Worm (Caenorhabditis elegans) whole organism, L1 larva: ENCODE measurements around the gene F46B6.9.

Experiments used
- C04F5.9 ChIP-seq: sonication (generic microtip); optimal IDR thresholded peaks from 2 replicates; lab custom pipeline; 2016; ENCODE audit warnings: missing genetic modification characterization, missing compliant biosample characterization
- F16B12.6 ChIP-seq: fragments of 150-350 bp; optimal IDR thresholded peaks from 2 replicates; lab custom pipeline; 2014; ENCODE audit warnings: missing biosample characterization, missing genetic modification characterization
- aha-1 ChIP-seq: fragments of 150-350 bp; optimal IDR thresholded peaks from 2 replicates; lab custom pipeline; 2014; ENCODE audit warnings: missing biosample characterization, missing genetic modification characterization
- ama-1 ChIP-seq: fragments of 150-350 bp; optimal IDR thresholded peaks from 2 replicates; lab custom pipeline; 2014
- dsc-1 ChIP-seq: sonication (generic microtip); optimal IDR thresholded peaks from 2 replicates; lab custom pipeline; 2016; ENCODE audit warnings: mild to moderate bottlenecking, missing genetic modification characterization, missing compliant biosample characterization
- efl-1 ChIP-seq, 4 experiments: fragments of 150-350 bp; optimal IDR thresholded peaks in 3 of 4; peaks in 1 of 4; 1 replicate in 1 of 4; 2 replicates in 3 of 4; lab custom pipeline; 2014; ENCODE audit warnings: missing biosample characterization in 2 of 4, missing genetic modification characterization in 2 of 4, missing genetic modification reagents in 2 of 4
- efl-3 ChIP-seq: fragments of 200-800 bp; sonication (Bioruptor generic); optimal IDR thresholded peaks from 2 replicates; lab custom pipeline; 2018; ENCODE audit warnings: mild to moderate bottlenecking, missing genetic modification characterization, missing compliant biosample characterization
- egl-27 ChIP-seq, 2 experiments: fragments of 150-350 bp in 1 of 2; sonication (generic microtip); optimal IDR thresholded peaks; 3 replicates each; lab custom pipeline; 2017 to 2018; ENCODE audit warnings: missing biosample characterization in 2 of 2, missing genetic modification characterization in 2 of 2, missing genetic modification reagents in 2 of 2
- elt-2 ChIP-seq: sonication (generic microtip); optimal IDR thresholded peaks from 2 replicates; lab custom pipeline; 2016; ENCODE audit warnings: missing genetic modification characterization, mild to moderate bottlenecking, inconsistent platforms, missing compliant biosample characterization, missing genetic modification reagents
- fkh-10 ChIP-seq: sonication (generic microtip); optimal IDR thresholded peaks from 2 replicates; lab custom pipeline; 2017; ENCODE audit warnings: missing biosample characterization, missing genetic modification reagents, missing genetic modification characterization
- fkh-4 ChIP-seq: sonication (generic microtip); optimal IDR thresholded peaks from 2 replicates; lab custom pipeline; 2016; ENCODE audit warnings: missing compliant biosample characterization, missing genetic modification characterization, borderline replicate concordance
- fkh-8 ChIP-seq: sonication (generic microtip); optimal IDR thresholded peaks from 2 replicates; lab custom pipeline; 2016; ENCODE audit warnings: mild to moderate bottlenecking, missing genetic modification characterization, missing compliant biosample characterization
- hlh-17 ChIP-seq: fragments of 200-800 bp; sonication (Bioruptor generic); optimal IDR thresholded peaks from 2 replicates; lab custom pipeline; 2018; ENCODE audit warnings: missing genetic modification characterization, mild to moderate bottlenecking, missing compliant biosample characterization, moderate library complexity, borderline replicate concordance
- hlh-4 ChIP-seq: sonication (generic microtip); optimal IDR thresholded peaks from 2 replicates; lab custom pipeline; 2016; ENCODE audit warnings: mild to moderate bottlenecking, missing genetic modification characterization, missing compliant biosample characterization
- lin-13 ChIP-seq: fragments of 150-350 bp; optimal IDR thresholded peaks from 2 replicates; lab custom pipeline; 2014; ENCODE audit warnings: missing biosample characterization, missing genetic modification reagents, missing genetic modification characterization
- lin-35 ChIP-seq, 2 experiments: fragments of 150-350 bp; optimal IDR thresholded peaks; 2 replicates each; lab custom pipeline; 2014; ENCODE audit warnings: missing biosample characterization in 2 of 2, missing genetic modification characterization in 2 of 2, missing genetic modification reagents in 2 of 2
- lin-39 ChIP-seq: fragments of 150-350 bp; optimal IDR thresholded peaks from 2 replicates; lab custom pipeline; 2014; ENCODE audit warnings: missing biosample characterization, missing genetic modification reagents, missing genetic modification characterization
- lsy-2 ChIP-seq, 2 experiments: fragments of 150-350 bp; optimal IDR thresholded peaks; 2 replicates each; lab custom pipeline; 2014; ENCODE audit warnings: missing biosample characterization in 2 of 2, missing genetic modification characterization in 2 of 2
- mep-1 ChIP-seq: fragments of 150-350 bp; optimal IDR thresholded peaks from 2 replicates; lab custom pipeline; 2014; ENCODE audit warnings: missing biosample characterization, missing genetic modification characterization
- nhr-11 ChIP-seq: fragments of 150-350 bp; optimal IDR thresholded peaks from 2 replicates; lab custom pipeline; 2014; ENCODE audit warnings: missing biosample characterization, missing genetic modification characterization
- nhr-20 ChIP-seq: sonication (generic microtip); optimal IDR thresholded peaks from 2 replicates; lab custom pipeline; 2016; ENCODE audit warnings: mild to moderate bottlenecking, missing genetic modification characterization, missing compliant biosample characterization
- nhr-28 ChIP-seq: fragments of 150-350 bp; optimal IDR thresholded peaks from 2 replicates; lab custom pipeline; 2014; ENCODE audit warnings: missing biosample characterization, missing genetic modification characterization
- nhr-47 ChIP-seq: sonication (generic microtip); optimal IDR thresholded peaks from 2 replicates; lab custom pipeline; 2016; ENCODE audit warnings: mild to moderate bottlenecking, missing genetic modification characterization, moderate library complexity, missing compliant biosample characterization
- nhr-71 ChIP-seq: sonication (generic microtip); optimal IDR thresholded peaks from 2 replicates; lab custom pipeline; 2016; ENCODE audit warnings: mild to moderate bottlenecking, missing genetic modification characterization, moderate library complexity, missing compliant biosample characterization
- nhr-76 ChIP-seq: sonication (generic microtip); optimal IDR thresholded peaks from 2 replicates; lab custom pipeline; 2017; ENCODE audit warnings: missing biosample characterization, missing genetic modification characterization
- nhr-85 ChIP-seq: sonication (generic microtip); peaks from one replicate; lab custom pipeline; 2016; ENCODE audit warnings: missing genetic modification characterization, inconsistent platforms, missing compliant biosample characterization
- nhr-90 ChIP-seq: sonication (generic microtip); optimal IDR thresholded peaks from 2 replicates; lab custom pipeline; 2016; ENCODE audit warnings: mild to moderate bottlenecking, missing genetic modification characterization, missing compliant biosample characterization; ENCODE audit not compliant: poor library complexity
- pag-3 ChIP-seq: sonication (generic microtip); optimal IDR thresholded peaks from 2 replicates; lab custom pipeline; 2017; ENCODE audit warnings: missing genetic modification characterization, mild to moderate bottlenecking, missing compliant biosample characterization, antibody characterized with exemption, borderline replicate concordance; ENCODE audit not compliant: insufficient read depth
- pax-3 ChIP-seq: fragments of 200-800 bp; sonication (Bioruptor generic); optimal IDR thresholded peaks from 2 replicates; lab custom pipeline; 2018; ENCODE audit warnings: mild to moderate bottlenecking, missing genetic modification characterization, moderate library complexity, missing compliant biosample characterization
- sptf-1 ChIP-seq: fragments of 150-350 bp; optimal IDR thresholded peaks from 2 replicates; lab custom pipeline; 2014; ENCODE audit warnings: missing biosample characterization, missing genetic modification characterization
- sup-37 ChIP-seq: fragments of 200-800 bp; sonication (Bioruptor generic); optimal IDR thresholded peaks from 2 replicates; lab custom pipeline; 2018; ENCODE audit warnings: mild to moderate bottlenecking, missing genetic modification characterization, missing compliant biosample characterization
- tlp-1 ChIP-seq: fragments of 150-350 bp; optimal IDR thresholded peaks from 2 replicates; lab custom pipeline; 2014; ENCODE audit warnings: missing biosample characterization, missing genetic modification characterization
- unc-30 ChIP-seq: sonication (generic microtip); optimal IDR thresholded peaks from 2 replicates; lab custom pipeline; 2017; ENCODE audit warnings: missing biosample characterization, missing genetic modification characterization
- unc-62 ChIP-seq: fragments of 150-350 bp; optimal IDR thresholded peaks from 2 replicates; lab custom pipeline; 2014; ENCODE audit warnings: missing biosample characterization, missing genetic modification reagents, missing genetic modification characterization
- unc-86 ChIP-seq: sonication (generic microtip); optimal IDR thresholded peaks from 2 replicates; lab custom pipeline; 2016; ENCODE audit warnings: missing genetic modification characterization, missing compliant biosample characterization
- unc-98 ChIP-seq: fragments of 200-800 bp; sonication (Bioruptor generic); IDR thresholded peaks from 2 replicates; pipeline ENCODE4 v1.3.6; 2022; ENCODE audit warnings: missing genetic modification characterization, missing compliant biosample characterization
- zag-1 ChIP-seq: fragments of 150-350 bp; optimal IDR thresholded peaks from 2 replicates; lab custom pipeline; 2014; ENCODE audit warnings: missing biosample characterization, missing genetic modification characterization
- ztf-11 ChIP-seq, 2 experiments: sonication (generic microtip); optimal IDR thresholded peaks; 2 replicates each; lab custom pipeline; 2016 to 2017; ENCODE audit warnings: missing genetic modification characterization in 2 of 2, missing biosample characterization in 1 of 2, missing compliant biosample characterization in 1 of 2
- ztf-4 ChIP-seq: fragments of 150-350 bp; optimal IDR thresholded peaks from 2 replicates; lab custom pipeline; 2014; ENCODE audit warnings: missing biosample characterization, missing genetic modification characterization

Gene F46B6.9

ce11 chrV:9794997-9795396, 1.7 kb upstream of the F46B6.9 start:
- TF ChIP-seq elt-2 (peak; percentile 7), pax-3 (tag; lab: Kevin White, UChicago) (peak; percentile 39), F16B12.6 (tag; lab: Kevin White, UChicago) (no peak), nhr-71 (peak; percentile 42), lsy-2 (tag; optimal IDR thresholded peaks at IDR 0.05; lab: Kevin White, UChicago) (peak in 1 of 2 experiments; percentile 8), nhr-47 (tag; lab: Kevin White, UChicago) (peak; percentile 11), fkh-8 (tag; lab: Kevin White, UChicago) (peak; percentile 62), C04F5.9 (no peak), dsc-1 (tag; lab: Kevin White, UChicago) (peak; percentile 46), nhr-20 (tag; lab: Kevin White, UChicago) (no peak)

- TF ChIP-seq mep-1 (tag; lab: Kevin White, UChicago), result no peak
- peak; percentile 52 for TF ChIP-seq fkh-8 (tag; lab: Kevin White, UChicago)
- no peak for TF ChIP-seq unc-98 (GFP tag; lab: Robert Waterston, UW)
- TF ChIP-seq hlh-4 (tag; lab: Kevin White, UChicago), result no peak
- TF ChIP-seq fkh-10 (GFP tag; lab: Kevin White, UChicago), result peak; percentile 24
- no peak for TF ChIP-seq egl-27 (tag; optimal IDR thresholded peaks at IDR 0.05; lab: Kevin White, UChicago)
- TF ChIP-seq sptf-1 (tag; lab: Kevin White, UChicago), result no peak
- no peak for TF ChIP-seq lin-35 (GFP tag; optimal IDR thresholded peaks at IDR 0.05; lab: Kevin White, UChicago)
- TF ChIP-seq ztf-11 (tag; optimal IDR thresholded peaks at IDR 0.05; lab: Kevin White, UChicago), result no peak
- no peak for TF ChIP-seq pag-3 (tag; lab: Kevin White, UChicago)
- TF ChIP-seq aha-1 (tag; lab: Kevin White, UChicago), result no peak
- TF ChIP-seq tlp-1 (tag; lab: Kevin White, UChicago), result no peak
- TF ChIP-seq unc-62 (GFP tag; lab: Kevin White, UChicago), result no peak
- TF ChIP-seq nhr-28 (tag; lab: Kevin White, UChicago), result no peak
- TF ChIP-seq ztf-4, result no peak
- no peak for TF ChIP-seq efl-3
- no peak for TF ChIP-seq sup-37 (GFP tag; lab: Kevin White, UChicago)
- TF ChIP-seq lin-13 (GFP tag; lab: Kevin White, UChicago), result no peak
- peak; percentile 30 for TF ChIP-seq pax-3 (tag; lab: Kevin White, UChicago)
- TF ChIP-seq nhr-11 (tag; lab: Kevin White, UChicago), result no peak
- no peak for TF ChIP-seq unc-30 (tag; lab: Kevin White, UChicago)
- no peak for TF ChIP-seq nhr-85 (tag; lab: Kevin White, UChicago)
- TF ChIP-seq nhr-76 (tag; lab: Kevin White, UChicago), result no peak
- TF ChIP-seq nhr-47 (tag; lab: Kevin White, UChicago), result no peak
- TF ChIP-seq nhr-20 (tag; lab: Kevin White, UChicago), result no peak
- TF ChIP-seq ama-1, result no peak
- TF ChIP-seq lin-39 (tag; lab: Kevin White, UChicago), result no peak
- no peak for TF ChIP-seq unc-86 (tag; lab: Kevin White, UChicago)
- TF ChIP-seq dsc-1 (tag; lab: Kevin White, UChicago), result peak; percentile 77
- no peak for TF ChIP-seq nhr-90 (tag; lab: Kevin White, UChicago)
- no peak for TF ChIP-seq hlh-17 (GFP tag; lab: Kevin White, UChicago)
These were observed 660 bp upstream of the F46B6.9 start for ce11 chrV:9796002-9796401.

- TF ChIP-seq F16B12.6 (tag; lab: Kevin White, UChicago), result no peak
- TF ChIP-seq efl-1 (optimal IDR thresholded peaks at IDR 0.05; lab: Kevin White, UChicago), result no peak
- TF ChIP-seq efl-1 (GFP tag; optimal IDR thresholded peaks at IDR 0.05 in 1 of 2; lab: Kevin White, UChicago), result peak in 1 of 2 experiments; percentile 51
- no peak for TF ChIP-seq nhr-28 (tag; lab: Kevin White, UChicago)
- no peak for TF ChIP-seq zag-1 (tag; lab: Kevin White, UChicago)
- TF ChIP-seq fkh-4 (tag; lab: Kevin White, UChicago), result peak; percentile 34
- TF ChIP-seq dsc-1 (tag; lab: Kevin White, UChicago), result peak; percentile 87
- TF ChIP-seq, all 84 proteins: peak for 3
These were observed 1.6 kb downstream of the F46B6.9 start for ce11 chrV:9798212-9798611.
